Fruit fly (Drosophila melanogaster) whole organism, embryonic: ENCODE measurements around the gene CG4133.

Experiments
- Atf3 ChIP-seq: fragments of 200-800 bp; sonication (Bioruptor generic); optimal IDR thresholded peaks from 3 replicates; lab custom pipeline; 2016; ENCODE audit warnings: missing biosample characterization, missing genetic modification characterization
- Blimp-1 ChIP-seq: fragments of 200-800 bp; sonication (Bioruptor generic); optimal IDR thresholded peaks from 3 replicates; lab custom pipeline; 2018; ENCODE audit warnings: missing biosample characterization, missing genetic modification characterization, mild to moderate bottlenecking, moderate library complexity, missing genetic modification reagents
- CG10366 ChIP-seq: fragments of 200-800 bp; sonication (Bioruptor generic); IDR thresholded peaks from 2 replicates; pipeline ENCODE4 v1.3.6; 2022; ENCODE audit warnings: missing biosample characterization, missing genetic modification characterization
- CG10462 ChIP-seq: fragments of 200-800 bp; sonication (Bioruptor generic); optimal IDR thresholded peaks from 2 replicates; lab custom pipeline; 2016; ENCODE audit warnings: missing biosample characterization, missing genetic modification characterization
- CG10565 ChIP-seq: fragments of 200-800 bp; sonication (Bioruptor generic); optimal IDR thresholded peaks from 3 replicates; lab custom pipeline; 2016; ENCODE audit warnings: missing biosample characterization, mild to moderate bottlenecking, missing genetic modification characterization
- CG11247 ChIP-seq: fragments of 200-800 bp; sonication (Bioruptor generic); IDR thresholded peaks from 2 replicates; pipeline ENCODE4 v1.3.6; 2022; ENCODE audit warnings: missing biosample characterization, missing genetic modification characterization
- CG11504 ChIP-seq: fragments of 200-800 bp; sonication (Bioruptor generic); optimal IDR thresholded peaks from 3 replicates; lab custom pipeline; 2019; ENCODE audit warnings: missing biosample characterization, mild to moderate bottlenecking, missing genetic modification characterization, moderate library complexity
- CG12155 ChIP-seq: fragments of 200-800 bp; sonication (Bioruptor generic); optimal IDR thresholded peaks from 3 replicates; lab custom pipeline; 2016; ENCODE audit warnings: missing biosample characterization, missing genetic modification characterization
- CG13296 ChIP-seq: fragments of 200-800 bp; sonication (Bioruptor generic); optimal IDR thresholded peaks from 3 replicates; lab custom pipeline; 2018; ENCODE audit warnings: missing biosample characterization, mild to moderate bottlenecking, missing genetic modification characterization
- CG13624 ChIP-seq: fragments of 200-800 bp; sonication (Bioruptor generic); optimal IDR thresholded peaks from 2 replicates; lab custom pipeline; 2016; ENCODE audit warnings: missing biosample characterization, missing genetic modification characterization
- CG14014 ChIP-seq: fragments of 200-800 bp; sonication (Bioruptor generic); IDR thresholded peaks from 2 replicates; pipeline ENCODE4 v1.3.6; 2022; ENCODE audit warnings: missing biosample characterization, missing genetic modification characterization
- CG1602 ChIP-seq: fragments of 200-800 bp; sonication (Bioruptor generic); optimal IDR thresholded peaks from 3 replicates; lab custom pipeline; 2016; ENCODE audit warnings: missing biosample characterization, missing genetic modification characterization
- CG16863 ChIP-seq: fragments of 200-800 bp; sonication (Bioruptor generic); optimal IDR thresholded peaks from 3 replicates; lab custom pipeline; 2016; ENCODE audit warnings: missing biosample characterization, missing genetic modification characterization
- CG18619 ChIP-seq: fragments of 200-800 bp; sonication (Bioruptor generic); optimal IDR thresholded peaks from 3 replicates; lab custom pipeline; 2017; ENCODE audit warnings: missing biosample characterization, mild to moderate bottlenecking, missing genetic modification characterization
- CG2116 ChIP-seq: fragments of 200-800 bp; sonication (Bioruptor generic); optimal IDR thresholded peaks from 3 replicates; lab custom pipeline; 2018; ENCODE audit warnings: missing biosample characterization, mild to moderate bottlenecking, missing genetic modification characterization
- CG2129 ChIP-seq: fragments of 200-800 bp; sonication (Bioruptor generic); IDR thresholded peaks from 2 replicates; pipeline ENCODE4 v1.3.6; 2022; ENCODE audit warnings: missing biosample characterization, missing genetic modification characterization; ENCODE audit not compliant: partially characterized antibody
- CG31365 ChIP-seq: fragments of 200-800 bp; sonication (Bioruptor generic); optimal IDR thresholded peaks from 2 replicates; lab custom pipeline; 2018; ENCODE audit warnings: missing biosample characterization, mild to moderate bottlenecking, missing genetic modification characterization
- CG33213 ChIP-seq: fragments of 200-800 bp; sonication (Bioruptor generic); optimal IDR thresholded peaks from 3 replicates; lab custom pipeline; 2016; ENCODE audit warnings: missing biosample characterization, missing genetic modification characterization
- CG33557 ChIP-seq: fragments of 200-800 bp; sonication (Bioruptor generic); optimal IDR thresholded peaks from 2 replicates; lab custom pipeline; 2019; ENCODE audit warnings: missing biosample characterization, mild to moderate bottlenecking, missing genetic modification characterization, moderate library complexity
- CG34224 ChIP-seq: fragments of 200-800 bp; sonication (Bioruptor generic); IDR thresholded peaks from 3 replicates; pipeline ENCODE4 v1.3.6; 2022; ENCODE audit warnings: missing biosample characterization, missing genetic modification characterization; ENCODE audit not compliant: partially characterized antibody
- CG4404 ChIP-seq: fragments of 200-800 bp; sonication (Bioruptor generic); IDR thresholded peaks from 2 replicates; pipeline ENCODE4 v1.3.6; 2022; ENCODE audit warnings: missing biosample characterization, missing genetic modification characterization
- CG4730 ChIP-seq: fragments of 200-800 bp; sonication (Bioruptor generic); IDR thresholded peaks from 2 replicates; pipeline ENCODE4 v1.3.6; 2022; ENCODE audit warnings: missing biosample characterization, missing genetic modification characterization
- CG5245 ChIP-seq: fragments of 200-800 bp; sonication (Bioruptor generic); optimal IDR thresholded peaks from 3 replicates; lab custom pipeline; 2016; ENCODE audit warnings: missing biosample characterization, missing genetic modification characterization
- CG8290 ChIP-seq, 3 experiments: fragments of 200-800 bp; sonication (Bioruptor generic); optimal IDR thresholded peaks; 2 replicates each; lab custom pipeline; 2016 to 2019; ENCODE audit warnings: missing biosample characterization in 3 of 3, missing genetic modification characterization in 3 of 3, mild to moderate bottlenecking in 2 of 3, moderate library complexity in 1 of 3
- CG9876 ChIP-seq: fragments of 200-800 bp; sonication (Bioruptor generic); optimal IDR thresholded peaks from 2 replicates; lab custom pipeline; 2016; ENCODE audit warnings: missing biosample characterization, missing genetic modification characterization
- CkIIα-i1 ChIP-seq: fragments of 200-800 bp; sonication (Bioruptor generic); IDR thresholded peaks from 2 replicates; pipeline ENCODE4 v1.3.6; 2022; ENCODE audit warnings: missing biosample characterization, missing genetic modification characterization
- D ChIP-seq, 2 experiments: fragments of 200-800 bp in 1 of 2; fragments of >200 bp in 1 of 2; sonication (Bioruptor generic) in 1 of 2; optimal IDR thresholded peaks; 2 replicates in 1 of 2; 3 replicates in 1 of 2; lab custom pipeline; 2017; ENCODE audit warnings: mild to moderate bottlenecking in 1 of 2, missing biosample characterization in 1 of 2, missing genetic modification characterization in 1 of 2, missing genetic modification reagents in 1 of 2
- Deaf1 ChIP-seq: fragments of 200-800 bp; optimal IDR thresholded peaks from 3 replicates; lab custom pipeline; 2019; ENCODE audit warnings: missing biosample characterization, mild to moderate bottlenecking, missing genetic modification characterization, moderate library complexity
- Gug ChIP-seq: fragments of 200-800 bp; sonication (Bioruptor generic); IDR thresholded peaks from 4 replicates; pipeline ENCODE4 v1.3.6; 2022; ENCODE audit warnings: missing biosample characterization, missing genetic modification characterization
- Hr39 ChIP-seq: fragments of >200 bp; optimal IDR thresholded peaks from 2 replicates; lab custom pipeline; 2017
- Jarid2 ChIP-seq: fragments of 200-800 bp; sonication (Bioruptor generic); optimal IDR thresholded peaks from 3 replicates; lab custom pipeline; 2017; ENCODE audit warnings: mild to moderate bottlenecking, missing biosample characterization, missing genetic modification reagents, missing genetic modification characterization
- Med ChIP-seq: fragments of 200-800 bp; sonication (Bioruptor generic); peaks from one replicate; lab custom pipeline; 2016; ENCODE audit warnings: missing biosample characterization, missing genetic modification characterization, mild to moderate bottlenecking, inconsistent platforms, moderate library complexity
- NC2α ChIP-seq: fragments of 200-800 bp; sonication (Bioruptor generic); optimal IDR thresholded peaks from 2 replicates; lab custom pipeline; 2016; ENCODE audit warnings: missing biosample characterization, missing genetic modification characterization
- Oli ChIP-seq: fragments of 200-800 bp; sonication (Bioruptor generic); optimal IDR thresholded peaks from 2 replicates; lab custom pipeline; 2018; ENCODE audit warnings: missing biosample characterization, mild to moderate bottlenecking, missing genetic modification characterization, moderate library complexity
- cad ChIP-seq: fragments of >200 bp; optimal IDR thresholded peaks from 2 replicates; lab custom pipeline; 2017; ENCODE audit warnings: missing biosample characterization, missing genetic modification characterization
- caup ChIP-seq: fragments of 200-800 bp; sonication (Bioruptor generic); optimal IDR thresholded peaks from 3 replicates; lab custom pipeline; 2017; ENCODE audit warnings: missing biosample characterization, mild to moderate bottlenecking, missing genetic modification characterization, moderate library complexity; ENCODE audit not compliant: severe bottlenecking
- fd102C ChIP-seq: fragments of 200-800 bp; sonication (Bioruptor generic); optimal IDR thresholded peaks from 2 replicates; lab custom pipeline; 2018; ENCODE audit warnings: missing biosample characterization, mild to moderate bottlenecking, missing genetic modification characterization, moderate library complexity
- gro ChIP-seq: fragments of 200-800 bp; sonication (Bioruptor generic); optimal IDR thresholded peaks from 2 replicates; lab custom pipeline; 2016; ENCODE audit warnings: missing biosample characterization, missing genetic modification characterization
- ham ChIP-seq: fragments of 200-800 bp; sonication (Bioruptor generic); IDR thresholded peaks from 2 replicates; pipeline ENCODE4 v1.3.6; 2022; ENCODE audit warnings: missing biosample characterization, missing genetic modification characterization
- hkb ChIP-seq, 2 experiments: fragments of 200-800 bp in 1 of 2; fragments of >200 bp in 1 of 2; sonication (Bioruptor generic) in 1 of 2; IDR thresholded peaks in 1 of 2; optimal IDR thresholded peaks in 1 of 2; 2 replicates each; pipeline versions ENCODE4 v1.3.6 to Lab custom; 2017 to 2022; ENCODE audit warnings: missing biosample characterization in 1 of 2, missing genetic modification characterization in 1 of 2
- jigr1 ChIP-seq: fragments of 200-800 bp; sonication (Bioruptor generic); IDR thresholded peaks from 3 replicates; pipeline ENCODE4 v1.3.6; 2022; ENCODE audit warnings: missing biosample characterization, missing genetic modification characterization
- kay ChIP-seq: fragments of 200-800 bp; sonication (Bioruptor generic); optimal IDR thresholded peaks from 2 replicates; lab custom pipeline; 2016; ENCODE audit warnings: missing biosample characterization, missing genetic modification characterization
- klu ChIP-seq: fragments of 200-800 bp; sonication (Bioruptor generic); IDR thresholded peaks from 2 replicates; pipeline ENCODE4 v1.3.6; 2022; ENCODE audit warnings: missing biosample characterization, missing genetic modification characterization
- p53 ChIP-seq: fragments of 200-800 bp; sonication (Bioruptor generic); optimal IDR thresholded peaks from 2 replicates; lab custom pipeline; 2016; ENCODE audit warnings: missing biosample characterization, missing genetic modification characterization
- sc ChIP-seq, 3 experiments: fragments of >200 bp in 2 of 3; fragments of 200-800 bp in 1 of 3; sonication (Bioruptor generic) in 1 of 3; optimal IDR thresholded peaks; 2 replicates in 2 of 3; 3 replicates in 1 of 3; lab custom pipeline; 2017; ENCODE audit warnings: mild to moderate bottlenecking in 1 of 3, missing biosample characterization in 1 of 3, missing genetic modification characterization in 1 of 3, missing genetic modification reagents in 1 of 3
- sim ChIP-seq: fragments of 200-800 bp; sonication (Bioruptor generic); IDR thresholded peaks from 2 replicates; pipeline ENCODE4 v1.3.6; 2022; ENCODE audit warnings: missing biosample characterization, missing genetic modification characterization
- tx ChIP-seq: fragments of 200-800 bp; sonication (Bioruptor generic); optimal IDR thresholded peaks from 2 replicates; lab custom pipeline; 2016; ENCODE audit warnings: missing biosample characterization, missing genetic modification characterization
- wor ChIP-seq: fragments of 200-800 bp; sonication (Bioruptor generic); IDR thresholded peaks from 2 replicates; pipeline ENCODE4 v1.3.6; 2022; ENCODE audit warnings: missing biosample characterization, missing genetic modification characterization

The CG4133 gene

dm6 chr2L:429680-430484 is 25.4 kb upstream of the CG4133 start (continued):
- peak; percentile 13 for TF ChIP-seq kay (GFP tag; lab: Kevin White, UChicago)
- peak; percentile 59 for TF ChIP-seq Blimp-1 (GFP tag; lab: Kevin White, UChicago)
- TF ChIP-seq CG31365 (tag; lab: Kevin White, UChicago): no peak
- TF ChIP-seq D (optimal IDR thresholded peaks at IDR 0.05; lab: Kevin White, UChicago): no peak
- peak; percentile 12 for TF ChIP-seq D (GFP tag; optimal IDR thresholded peaks at IDR 0.05; lab: Kevin White, UChicago)
- TF ChIP-seq CG1602 (GFP tag; lab: Kevin White, UChicago): peak; percentile 41
- TF ChIP-seq CG11247 (GFP tag; lab: Robert Waterston, UW): 0 out of 2 replicates have a peak, but pooled peaks have one; percentile 24
- no peak for TF ChIP-seq CG2129 (GFP tag; lab: Robert Waterston, UW)
- TF ChIP-seq CG14014 (GFP tag; lab: Robert Waterston, UW): no peak
- no peak for TF ChIP-seq sc (optimal IDR thresholded peaks at IDR 0.05; lab: Kevin White, UChicago)
- TF ChIP-seq sc (GFP tag; optimal IDR thresholded peaks at IDR 0.05; lab: Kevin White, UChicago): no peak
- no peak for TF ChIP-seq CG8290 (GFP tag; optimal IDR thresholded peaks at IDR 0.05; lab: Kevin White, UChicago)
- no peak for TF ChIP-seq CG8290 (tag; optimal IDR thresholded peaks at IDR 0.05; lab: Kevin White, UChicago)
- TF ChIP-seq CG12155 (GFP tag; lab: Kevin White, UChicago): peak; percentile 44
- TF ChIP-seq Oli (tag; lab: Kevin White, UChicago): peak; percentile 8
- peak; percentile 91 for TF ChIP-seq Med (GFP tag; lab: Kevin White, UChicago)
- no peak for TF ChIP-seq Hr39 (lab: Kevin White, UChicago)
- TF ChIP-seq cad (GFP tag; lab: Kevin White, UChicago): no peak
- TF ChIP-seq CG10462 (GFP tag; lab: Kevin White, UChicago): no peak
- TF ChIP-seq Gug (GFP tag; lab: Robert Waterston, UW): peak; percentile 61
- no peak for TF ChIP-seq caup
- TF ChIP-seq CG9876: peak; percentile 26
- TF ChIP-seq CG5245 (GFP tag; lab: Kevin White, UChicago): no peak
- no peak for TF ChIP-seq CkIIα-i1 (GFP tag; lab: Robert Waterston, UW)
- peak; percentile 49 for TF ChIP-seq CG33557 (GFP tag; lab: Kevin White, UChicago)
- peak; percentile 40 for TF ChIP-seq CG11504
- no peak for TF ChIP-seq CG13296 (GFP tag; lab: Kevin White, UChicago)
- TF ChIP-seq tx: peak; percentile 31
- TF ChIP-seq CG10366 (GFP tag; lab: Robert Waterston, UW): peak; percentile 39
- no peak for TF ChIP-seq jigr1 (GFP tag; lab: Robert Waterston, UW)
- TF ChIP-seq CG13624: peak; percentile 42
- no peak for TF ChIP-seq Deaf1
- TF ChIP-seq CG16863 (GFP tag; lab: Kevin White, UChicago): peak; percentile 57
- TF ChIP-seq CG10565: no peak
- TF ChIP-seq CG4730 (GFP tag; lab: Robert Waterston, UW): peak; percentile 35; the same call in 1 of the 2 replicates
- no peak for TF ChIP-seq Jarid2 (GFP tag; lab: Kevin White, UChicago)
- TF ChIP-seq gro (GFP tag; lab: Kevin White, UChicago): peak; percentile 40
- no peak for TF ChIP-seq fd102C (GFP tag; lab: Kevin White, UChicago)
- TF ChIP-seq wor (GFP tag; lab: Robert Waterston, UW): no peak
- TF ChIP-seq CG2116 (GFP tag; lab: Kevin White, UChicago): no peak
- TF ChIP-seq ham: no peak
- TF ChIP-seq Atf3 (GFP tag; lab: Kevin White, UChicago): peak; percentile 18
- peak; percentile 58; the same call in 1 of the 2 replicates for TF ChIP-seq CG4404 (GFP tag; lab: Robert Waterston, UW)
- TF ChIP-seq sim (GFP tag; lab: Robert Waterston, UW): peak; percentile 63; the same call in 1 of the 2 replicates
- TF ChIP-seq p53: no peak
- TF ChIP-seq CG34224 (GFP tag; lab: Robert Waterston, UW): no peak
- no peak for TF ChIP-seq CG18619 (GFP tag; lab: Kevin White, UChicago)
- TF ChIP-seq klu: no peak
- no peak for TF ChIP-seq NC2α
- TF ChIP-seq CG33213 (GFP tag; lab: Kevin White, UChicago): peak; percentile 13
- TF ChIP-seq hkb (optimal IDR thresholded peaks at IDR 0.05; lab: Kevin White, UChicago): no peak
- 0 out of 2 replicates have a peak, but pooled peaks have one; percentile 46 for TF ChIP-seq hkb (GFP tag; IDR thresholded peaks at IDR 0.05; lab: Robert Waterston, UW)
